Fruit fly (Drosophila melanogaster) whole organism, embryonic: ENCODE results near the gene CG15717.

ENCODE experiments used
- Blimp-1 ChIP-seq: fragments of 200-800 bp; sonication (Bioruptor generic); optimal IDR thresholded peaks from 3 replicates; lab custom pipeline; 2018; ENCODE audit warnings: missing biosample characterization, missing genetic modification characterization, mild to moderate bottlenecking, moderate library complexity, missing genetic modification reagents
- CG15073 ChIP-seq: fragments of 200-800 bp; sonication (Bioruptor generic); optimal IDR thresholded peaks from 2 replicates; lab custom pipeline; 2016; ENCODE audit warnings: missing biosample characterization, missing genetic modification characterization
- D19B ChIP-seq: fragments of 200-800 bp; sonication (Bioruptor generic); optimal IDR thresholded peaks from 2 replicates; lab custom pipeline; 2017; ENCODE audit warnings: missing biosample characterization, mild to moderate bottlenecking, missing genetic modification characterization
- gcm2 ChIP-seq: fragments of 200-800 bp; sonication (Bioruptor generic); optimal IDR thresholded peaks from 2 replicates; lab custom pipeline; 2016; ENCODE audit warnings: missing biosample characterization, missing genetic modification characterization
- pum ChIP-seq: fragments of 200-800 bp; sonication (Bioruptor generic); optimal IDR thresholded peaks from 2 replicates; lab custom pipeline; 2016; ENCODE audit warnings: missing biosample characterization, missing genetic modification characterization
- salm ChIP-seq: fragments of 200-800 bp; sonication (Bioruptor generic); optimal IDR thresholded peaks from 2 replicates; lab custom pipeline; 2018; ENCODE audit warnings: missing biosample characterization, mild to moderate bottlenecking, missing genetic modification characterization
- wor ChIP-seq: fragments of 200-800 bp; sonication (Bioruptor generic); IDR thresholded peaks from 2 replicates; pipeline ENCODE4 v1.3.6; 2022; ENCODE audit warnings: missing biosample characterization, missing genetic modification characterization

DNA sequence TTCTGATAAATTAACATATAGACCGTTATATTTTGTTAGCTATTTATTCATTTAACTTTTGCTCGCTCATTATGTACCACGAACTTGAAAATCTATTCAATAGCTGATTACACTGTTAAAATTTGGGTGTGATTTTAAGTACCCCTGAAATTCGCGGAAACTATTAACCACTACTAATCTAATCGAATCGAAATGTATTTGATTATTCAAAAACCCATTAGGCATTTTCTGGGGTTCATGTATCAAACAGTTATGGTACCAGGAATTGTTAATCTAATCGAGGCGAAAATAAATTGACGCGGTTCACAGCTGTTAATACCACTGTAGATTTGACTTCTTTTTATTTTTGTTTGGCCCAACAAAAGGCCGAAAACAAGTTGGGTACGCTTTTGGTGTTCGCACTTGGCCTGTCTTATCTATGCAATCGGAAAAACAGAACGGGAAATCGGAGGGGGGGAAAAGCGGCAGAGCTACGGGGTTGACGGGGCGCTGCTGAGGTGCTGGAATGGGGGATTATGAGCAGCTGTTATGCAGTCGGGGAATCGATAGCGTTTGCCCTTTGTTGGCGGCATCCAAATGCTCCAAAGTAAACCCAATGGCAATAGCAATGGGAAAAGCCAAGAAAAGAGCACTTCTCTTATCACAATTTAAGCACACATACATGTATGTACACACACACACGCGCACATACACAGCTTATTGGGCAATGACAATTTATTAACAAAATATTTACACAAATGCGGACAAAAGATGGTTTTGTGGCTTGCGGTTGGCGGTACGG, 40.5 kb upstream of the CG15717 start:
- TF ChIP-seq CG15073 (GFP tag; lab: Kevin White, UChicago) (no peak), D19B (peak; percentile 30), gcm2 (GFP tag; lab: Kevin White, UChicago) (no peak), salm (no peak), wor (GFP tag; lab: Robert Waterston, UW) (no peak), Blimp-1 (no peak), pum (GFP tag; lab: Kevin White, UChicago) (no peak)
